Worm (Caenorhabditis elegans) whole organism, young adult: ENCODE data around the gene srd-3.

Source experiments
- B0019.2 ChIP-seq: fragments of 200-800 bp; sonication (Bioruptor generic); conservative IDR thresholded peaks from 2 replicates; pipeline ENCODE4 v1.3.6; 2022; ENCODE audit warnings: missing genetic modification reagents, missing genetic modification characterization, missing compliant biosample characterization
- F10E7.11 ChIP-seq: sonication (generic microtip); optimal IDR thresholded peaks from 2 replicates; lab custom pipeline; 2017; ENCODE audit warnings: mild to moderate bottlenecking, missing genetic modification characterization, moderate library complexity, missing compliant biosample characterization
- F22D6.2 ChIP-seq: sonication (generic microtip); optimal IDR thresholded peaks from 2 replicates; lab custom pipeline; 2016; ENCODE audit warnings: mild to moderate bottlenecking, missing genetic modification characterization, missing compliant biosample characterization
- F23B12.7 ChIP-seq: sonication (generic microtip); optimal IDR thresholded peaks from 2 replicates; lab custom pipeline; 2017; ENCODE audit warnings: missing genetic modification characterization, mild to moderate bottlenecking, missing compliant biosample characterization, antibody characterized with exemption, moderate library complexity; ENCODE audit not compliant: insufficient read depth
- F52B5.7 ChIP-seq: sonication (generic microtip); optimal IDR thresholded peaks from 2 replicates; lab custom pipeline; 2016; ENCODE audit warnings: mild to moderate bottlenecking, missing genetic modification characterization, missing compliant biosample characterization
- F55B11.4 ChIP-seq: sonication (generic microtip); optimal IDR thresholded peaks from 2 replicates; lab custom pipeline; 2016; ENCODE audit warnings: missing compliant biosample characterization, missing genetic modification characterization, borderline replicate concordance; ENCODE audit not compliant: insufficient read depth
- F57C9.4 ChIP-seq: sonication (generic microtip); optimal IDR thresholded peaks from 2 replicates; lab custom pipeline; 2017; ENCODE audit warnings: mild to moderate bottlenecking, missing genetic modification characterization, missing compliant biosample characterization
- K12H6.12 ChIP-seq: fragments of 200-800 bp; sonication (Bioruptor generic); optimal IDR thresholded peaks from 2 replicates; lab custom pipeline; 2018; ENCODE audit warnings: mild to moderate bottlenecking, missing genetic modification characterization, missing compliant biosample characterization
- Y53G8AR.9 ChIP-seq: fragments of 200-800 bp; sonication (Bioruptor generic); conservative IDR thresholded peaks from 2 replicates; pipeline ENCODE4 v1.3.6; 2022; ENCODE audit warnings: missing genetic modification reagents, missing genetic modification characterization, missing compliant biosample characterization
- Y95B8A.8 ChIP-seq: fragments of 200-800 bp; sonication (Bioruptor generic); IDR thresholded peaks from 2 replicates; pipeline ENCODE4 v1.3.6; 2022; ENCODE audit warnings: missing genetic modification reagents, missing genetic modification characterization, missing compliant biosample characterization
- ZK185.1 ChIP-seq: sonication (generic microtip); optimal IDR thresholded peaks from 2 replicates; lab custom pipeline; 2016; ENCODE audit warnings: mild to moderate bottlenecking, missing genetic modification characterization, missing compliant biosample characterization; ENCODE audit not compliant: poor library complexity, severe bottlenecking
- ama-1 ChIP-seq, 3 experiments: fragments of 150-350 bp in 1 of 3; sonication (generic microtip) in 2 of 3; optimal IDR thresholded peaks; 2 replicates each; lab custom pipeline; 2014 to 2018; ENCODE audit warnings: missing biosample characterization in 2 of 3, missing genetic modification characterization in 2 of 3, missing genetic modification reagents in 2 of 3
- attf-5 ChIP-seq: fragments of 200-800 bp; sonication (Bioruptor generic); optimal IDR thresholded peaks from 2 replicates; lab custom pipeline; 2018; ENCODE audit warnings: mild to moderate bottlenecking, missing genetic modification characterization, missing compliant biosample characterization
- bed-2 ChIP-seq: fragments of 200-800 bp; sonication (Bioruptor generic); IDR thresholded peaks from 2 replicates; pipeline ENCODE4 v1.3.6; 2022; ENCODE audit warnings: missing genetic modification reagents, missing genetic modification characterization, missing compliant biosample characterization
- cebp-2 ChIP-seq: fragments of 200-800 bp; sonication (Bioruptor generic); IDR thresholded peaks from 2 replicates; pipeline ENCODE4 v1.3.6; 2022; ENCODE audit warnings: missing genetic modification characterization, missing compliant biosample characterization
- ceh-79 ChIP-seq: sonication (generic microtip); optimal IDR thresholded peaks from 2 replicates; lab custom pipeline; 2017; ENCODE audit warnings: mild to moderate bottlenecking, missing genetic modification characterization, missing compliant biosample characterization
- ceh-91 ChIP-seq: fragments of 200-800 bp; sonication (Bioruptor generic); IDR thresholded peaks from 2 replicates; pipeline ENCODE4 v1.3.6; 2022; ENCODE audit warnings: missing genetic modification reagents, missing genetic modification characterization, missing compliant biosample characterization
- die-1 ChIP-seq: sonication (generic microtip); optimal IDR thresholded peaks from 2 replicates; lab custom pipeline; 2016; ENCODE audit warnings: missing genotype, mild to moderate bottlenecking, missing genetic modification characterization, missing compliant biosample characterization
- egrh-3 ChIP-seq: fragments of 200-800 bp; sonication (Bioruptor generic); IDR thresholded peaks from 2 replicates; pipeline ENCODE4 v1.3.6; 2022; ENCODE audit warnings: missing genetic modification reagents, missing genetic modification characterization, missing compliant biosample characterization
- hlh-12 ChIP-seq: sonication (generic microtip); optimal IDR thresholded peaks from 2 replicates; lab custom pipeline; 2016; ENCODE audit warnings: missing genetic modification characterization, missing compliant biosample characterization
- hlh-26 ChIP-seq: fragments of 200-800 bp; sonication (Bioruptor generic); conservative IDR thresholded peaks from 2 replicates; pipeline ENCODE4 v1.3.6; 2022; ENCODE audit warnings: missing genetic modification reagents, missing genetic modification characterization, missing compliant biosample characterization
- hmg-20 ChIP-seq: fragments of 200-800 bp; sonication (Bioruptor generic); IDR thresholded peaks from 2 replicates; pipeline ENCODE4 v1.3.6; 2022; ENCODE audit warnings: missing genetic modification reagents, missing genetic modification characterization, missing compliant biosample characterization
- hsf-1 ChIP-seq: fragments of 200-800 bp; sonication (Bioruptor generic); IDR thresholded peaks from 2 replicates; pipeline ENCODE4 v1.3.6; 2022; ENCODE audit warnings: missing genetic modification reagents, missing genetic modification characterization, missing compliant biosample characterization
- lin-26 ChIP-seq: fragments of 200-800 bp; sonication (Bioruptor generic); IDR thresholded peaks from 2 replicates; pipeline ENCODE4 v1.3.6; 2022; ENCODE audit warnings: missing genetic modification reagents, missing genetic modification characterization, missing compliant biosample characterization
- lin-40 ChIP-seq: sonication (generic microtip); optimal IDR thresholded peaks from 2 replicates; lab custom pipeline; 2016; ENCODE audit warnings: missing genetic modification characterization, mild to moderate bottlenecking, missing compliant biosample characterization, missing genotype, missing genetic modification reagents
- lir-1 ChIP-seq: fragments of 200-800 bp; sonication (Bioruptor generic); conservative IDR thresholded peaks from 2 replicates; pipeline ENCODE4 v1.3.6; 2022; ENCODE audit warnings: missing genetic modification reagents, missing genetic modification characterization, missing compliant biosample characterization
- madf-10 ChIP-seq: sonication (generic microtip); optimal IDR thresholded peaks from 2 replicates; lab custom pipeline; 2016; ENCODE audit warnings: mild to moderate bottlenecking, missing genetic modification characterization, missing compliant biosample characterization
- madf-8 ChIP-seq: fragments of 200-800 bp; sonication (Bioruptor generic); conservative IDR thresholded peaks from 2 replicates; pipeline ENCODE4 v1.3.6; 2022; ENCODE audit warnings: missing genetic modification reagents, missing genetic modification characterization, missing compliant biosample characterization
- mcd-1 ChIP-seq: fragments of 200-800 bp; sonication (Bioruptor generic); IDR thresholded peaks from 2 replicates; pipeline ENCODE4 v1.3.6; 2022; ENCODE audit warnings: missing genetic modification reagents, missing genetic modification characterization, missing compliant biosample characterization
- mel-28 ChIP-seq: sonication (generic microtip); optimal IDR thresholded peaks from 2 replicates; lab custom pipeline; 2016; ENCODE audit warnings: borderline replicate concordance, mild to moderate bottlenecking, missing genetic modification characterization, missing compliant biosample characterization
- mxl-1 ChIP-seq: sonication (generic microtip); optimal IDR thresholded peaks from 2 replicates; lab custom pipeline; 2016; ENCODE audit warnings: missing genetic modification characterization, missing compliant biosample characterization
- nfya-1 ChIP-seq: sonication (generic microtip); optimal IDR thresholded peaks from 2 replicates; lab custom pipeline; 2017; ENCODE audit warnings: antibody characterized with exemption, missing compliant biosample characterization, missing genetic modification characterization, borderline replicate concordance; ENCODE audit not compliant: insufficient read depth
- nfya-2 ChIP-seq: fragments of 200-800 bp; sonication (Bioruptor generic); IDR thresholded peaks from 2 replicates; pipeline ENCODE4 v1.3.6; 2022; ENCODE audit warnings: missing genetic modification reagents, missing genetic modification characterization, missing compliant biosample characterization
- nhr-179 ChIP-seq: sonication (generic microtip); optimal IDR thresholded peaks from 2 replicates; lab custom pipeline; 2016; ENCODE audit warnings: mild to moderate bottlenecking, missing genetic modification characterization, missing compliant biosample characterization
- nhr-90 ChIP-seq: sonication (generic microtip); optimal IDR thresholded peaks from 2 replicates; lab custom pipeline; 2016; ENCODE audit warnings: missing genotype, mild to moderate bottlenecking, missing genetic modification characterization, missing compliant biosample characterization
- rec-8 ChIP-seq, 2 experiments: sonication (generic microtip); optimal IDR thresholded peaks; 2 replicates each; lab custom pipeline; 2016; ENCODE audit warnings: mild to moderate bottlenecking in 2 of 2, missing genetic modification characterization in 2 of 2, missing genetic modification reagents in 2 of 2, missing genotype in 2 of 2, missing biosample characterization in 1 of 2, missing compliant biosample characterization in 1 of 2, moderate library complexity in 1 of 2
- repo-1 ChIP-seq: sonication (generic microtip); optimal IDR thresholded peaks from 2 replicates; lab custom pipeline; 2017; ENCODE audit warnings: mild to moderate bottlenecking, missing genetic modification characterization, missing compliant biosample characterization
- snpc-4 ChIP-seq, 5 experiments: fragments of 150-350 bp in 1 of 5; sonication (generic microtip) in 4 of 5; optimal IDR thresholded peaks; 2 replicates each; lab custom pipeline; 2014 to 2018; ENCODE audit warnings: missing genetic modification characterization in 5 of 5, missing biosample characterization in 3 of 5, antibody characterized with exemption in 2 of 5, mild to moderate bottlenecking in 2 of 5, missing compliant biosample characterization in 2 of 5, missing genotype in 2 of 5, moderate library complexity in 2 of 5, missing genetic modification reagents in 1 of 5
- sptf-2 ChIP-seq: fragments of 200-800 bp; sonication (Bioruptor generic); optimal IDR thresholded peaks from 2 replicates; lab custom pipeline; 2018; ENCODE audit warnings: mild to moderate bottlenecking, missing genetic modification characterization, missing compliant biosample characterization
- zfh-2 ChIP-seq: fragments of 200-800 bp; sonication (Bioruptor generic); conservative IDR thresholded peaks from 2 replicates; pipeline ENCODE4 v1.3.6; 2022; ENCODE audit warnings: missing genetic modification reagents, missing genetic modification characterization, missing compliant biosample characterization
- ztf-3 ChIP-seq: fragments of 200-800 bp; sonication (Bioruptor generic); optimal IDR thresholded peaks from 2 replicates; lab custom pipeline; 2018; ENCODE audit warnings: mild to moderate bottlenecking, missing genetic modification characterization, missing compliant biosample characterization
- ztf-6 ChIP-seq: fragments of 200-800 bp; sonication (Bioruptor generic); IDR thresholded peaks from 2 replicates; pipeline ENCODE4 v1.3.6; 2022; ENCODE audit warnings: missing genetic modification reagents, missing genetic modification characterization, missing compliant biosample characterization

The srd-3 gene

ce11 chrII:108865-109264 is 20.0 kb downstream of the srd-3 start, which contains the start of gene C50D2.2 (continued):
- TF ChIP-seq F23B12.7 (tag; lab: Kevin White, UChicago) (no peak), repo-1 (no peak), nfya-2 (GFP tag; lab: Robert Waterston, UW) (no peak), hsf-1 (no peak), ama-1 (optimal IDR thresholded peaks at IDR 0.05; lab: Kevin White, UChicago) (no peak), ama-1 (GFP tag; optimal IDR thresholded peaks at IDR 0.05; lab: Kevin White, UChicago) (no peak)

DNA sequence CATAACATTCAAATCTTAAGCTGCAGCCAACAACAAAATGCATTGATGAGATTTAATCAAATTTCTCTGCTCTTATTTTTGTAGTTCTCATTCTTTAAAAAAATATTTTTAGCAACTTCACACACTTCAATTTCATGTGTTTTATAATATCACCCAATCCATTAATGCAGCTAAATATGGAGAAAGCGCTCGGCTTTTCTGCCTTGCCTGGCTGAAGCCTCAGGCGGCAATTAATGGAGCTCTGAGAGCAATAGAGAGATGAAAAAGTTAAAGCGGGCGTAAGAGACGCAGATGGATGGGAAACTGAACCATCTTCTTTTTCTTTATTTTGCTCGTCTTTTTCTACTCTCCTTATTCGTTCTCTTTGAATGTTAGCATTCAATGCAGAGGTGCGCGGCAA is 21.1 kb downstream of the srd-3 start:
- TF ChIP-seq lin-40 (tag; lab: Kevin White, UChicago) = no peak
- no peak for TF ChIP-seq B0019.2 (GFP tag; lab: Robert Waterston, UW)
- TF ChIP-seq ceh-79 = no peak
- TF ChIP-seq F22D6.2 (tag; lab: Kevin White, UChicago) = no peak
- TF ChIP-seq repo-1 = no peak
- no peak for TF ChIP-seq lir-1 (GFP tag; lab: Robert Waterston, UW)
- TF ChIP-seq Y53G8AR.9 = no peak

DNA sequence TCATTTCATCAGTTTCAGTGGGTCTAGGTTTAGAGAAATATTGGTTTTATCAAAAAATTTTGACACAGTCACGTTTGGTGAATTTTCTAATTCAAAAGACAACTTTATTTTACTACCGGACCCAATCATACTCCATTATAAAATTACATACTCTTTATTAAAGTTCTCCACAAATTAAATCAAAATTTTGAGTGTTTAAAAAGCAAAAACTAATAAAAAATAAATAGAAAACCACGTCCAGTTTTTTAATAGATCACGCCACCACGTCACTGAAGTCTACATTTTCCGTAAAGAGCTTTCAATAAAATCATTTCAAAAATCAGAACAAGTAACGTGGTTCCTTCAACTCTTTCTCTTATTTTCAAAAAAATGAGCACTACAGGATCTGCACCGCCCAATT is 22.9 kb downstream of the srd-3 start, which contains the start of gene txt-1:
Gene txt-1, plus strand, starts transcription at position 301 of the 400 bp plus-strand sequence.
- TF ChIP-seq Y95B8A.8 (no peak), mcd-1 (GFP tag; lab: Robert Waterston, UW) (no peak), F55B11.4 (tag; lab: Kevin White, UChicago) (no peak), nfya-1 (tag; lab: Kevin White, UChicago) (no peak), hmg-20 (GFP tag; lab: Robert Waterston, UW) (no peak), F10E7.11 (tag; lab: Kevin White, UChicago) (no peak), die-1 (tag; lab: Kevin White, UChicago) (no peak), sptf-2 (GFP tag; lab: Kevin White, UChicago) (no peak), lir-1 (GFP tag; lab: Robert Waterston, UW) (no peak), hsf-1 (no peak), cebp-2 (GFP tag; lab: Robert Waterston, UW) (no peak), F52B5.7 (tag; lab: Kevin White, UChicago) (no peak), nhr-90 (tag; lab: Kevin White, UChicago) (no peak), attf-5 (no peak), ztf-3 (GFP tag; lab: Kevin White, UChicago) (no peak), rec-8 (tag; optimal IDR thresholded peaks at IDR 0.05; lab: Kevin White, UChicago) (no peak), nhr-179 (no peak), mxl-1 (tag; lab: Kevin White, UChicago) (no peak)

DNA sequence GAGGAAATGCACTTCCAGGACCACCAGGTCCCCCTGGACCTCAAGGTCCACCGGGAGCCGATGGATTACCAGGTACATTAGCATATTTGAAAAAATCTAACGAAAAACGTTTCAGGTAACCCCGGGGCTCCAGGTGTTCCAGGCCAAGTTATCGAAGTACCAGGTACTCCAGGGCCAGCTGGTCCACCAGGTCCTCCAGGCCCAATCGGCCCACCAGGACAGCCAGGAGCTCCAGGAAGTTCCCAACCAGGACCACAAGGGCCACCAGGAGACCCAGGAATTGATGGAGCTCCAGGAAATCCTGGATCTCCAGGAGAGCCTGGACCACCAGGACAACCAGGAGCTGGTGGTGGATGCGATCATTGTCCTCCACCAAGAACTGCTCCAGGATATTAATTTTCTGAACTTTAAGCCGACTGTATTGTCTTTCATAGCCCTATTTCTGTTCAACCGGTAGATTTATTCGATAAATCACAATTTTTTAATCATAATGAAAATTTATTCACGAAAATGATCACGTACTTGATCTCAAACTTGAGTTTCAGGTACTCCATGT is 23.4 kb downstream of the srd-3 start:
- no peak for TF ChIP-seq mel-28
- TF ChIP-seq ztf-6 (GFP tag; lab: Robert Waterston, UW) = no peak
- peak in 1 of 2 experiments; percentile 6 for TF ChIP-seq rec-8 (tag; optimal IDR thresholded peaks at IDR 0.05; lab: Kevin White, UChicago)
- no peak for TF ChIP-seq lin-26 (GFP tag; lab: Robert Waterston, UW)
- no peak for TF ChIP-seq bed-2 (GFP tag; lab: Robert Waterston, UW)
- TF ChIP-seq ceh-91 (GFP tag; lab: Robert Waterston, UW) = 0 out of 2 replicates have a peak, but pooled peaks have one; percentile 8
- TF ChIP-seq attf-5 = no peak
- TF ChIP-seq K12H6.12 = no peak
- TF ChIP-seq egrh-3 (GFP tag; lab: Robert Waterston, UW) = peak; percentile 62; the same call in 1 of the 2 replicates
- TF ChIP-seq madf-10 = no peak
- no peak for TF ChIP-seq madf-8 (GFP tag; lab: Robert Waterston, UW)
- peak; percentile 71 for TF ChIP-seq zfh-2
- TF ChIP-seq snpc-4 (GFP tag; optimal IDR thresholded peaks at IDR 0.05; lab: Kevin White, UChicago) = no peak
- no peak for TF ChIP-seq snpc-4 (tag; optimal IDR thresholded peaks at IDR 0.05; lab: Kevin White, UChicago)
- no peak for TF ChIP-seq hlh-12 (tag; lab: Kevin White, UChicago)
- no peak for TF ChIP-seq hlh-26
- TF ChIP-seq nfya-2 (GFP tag; lab: Robert Waterston, UW) = no peak
- TF ChIP-seq F23B12.7 (tag; lab: Kevin White, UChicago) = no peak
- TF ChIP-seq F57C9.4 (tag; lab: Kevin White, UChicago) = no peak
- no peak for TF ChIP-seq ZK185.1 (tag; lab: Kevin White, UChicago)
